Fruit fly (Drosophila melanogaster) whole organism, adult: ENCODE data around the gene p38b.
A peak's percentile ranks its signal among the peaks of the same experiment; 100 is the strongest.

ENCODE experiments used
- CG12768 ChIP-seq: fragments of 200-800 bp; sonication (Bioruptor generic); optimal IDR thresholded peaks from 2 replicates; lab custom pipeline; 2017; ENCODE audit warnings: missing biosample characterization, missing genetic modification characterization, mild to moderate bottlenecking, moderate library complexity, missing genetic modification reagents
- CG14711 ChIP-seq: fragments of 200-800 bp; sonication (Bioruptor generic); optimal IDR thresholded peaks from 2 replicates; lab custom pipeline; 2018; ENCODE audit warnings: missing biosample characterization, mild to moderate bottlenecking, missing genetic modification characterization, moderate library complexity
- CG5204 ChIP-seq: fragments of 200-800 bp; sonication (Bioruptor generic); optimal IDR thresholded peaks from 2 replicates; lab custom pipeline; 2016; ENCODE audit warnings: missing biosample characterization, missing genetic modification characterization
- CG7045 ChIP-seq: fragments of 200-800 bp; sonication (Bioruptor generic); optimal IDR thresholded peaks from 2 replicates; lab custom pipeline; 2017; ENCODE audit warnings: missing biosample characterization, mild to moderate bottlenecking, missing genetic modification characterization
- Clk ChIP-seq: fragments of 200-800 bp; sonication (Bioruptor generic); optimal IDR thresholded peaks from 2 replicates; lab custom pipeline; 2017; ENCODE audit warnings: missing biosample characterization, missing genetic modification characterization
- Mnt ChIP-seq: fragments of 200-800 bp; sonication (Bioruptor generic); optimal IDR thresholded peaks from 2 replicates; lab custom pipeline; 2016; ENCODE audit warnings: missing biosample characterization, mild to moderate bottlenecking, missing genetic modification characterization
- bab1 ChIP-seq: fragments of 200-800 bp; sonication (Bioruptor generic); optimal IDR thresholded peaks from 3 replicates; lab custom pipeline; 2019; ENCODE audit warnings: missing biosample characterization, mild to moderate bottlenecking, missing genetic modification characterization, moderate library complexity
- pad ChIP-seq: fragments of 200-800 bp; sonication (Bioruptor generic); optimal IDR thresholded peaks from 3 replicates; lab custom pipeline; 2017; ENCODE audit warnings: missing biosample characterization, missing genetic modification characterization, mild to moderate bottlenecking, moderate library complexity, missing genetic modification reagents
- tj ChIP-seq: fragments of 200-800 bp; sonication (Bioruptor generic); optimal IDR thresholded peaks from 3 replicates; lab custom pipeline; 2017; ENCODE audit warnings: missing biosample characterization, mild to moderate bottlenecking, missing genetic modification characterization, moderate library complexity
- toe ChIP-seq: fragments of 200-800 bp; sonication (Bioruptor generic); optimal IDR thresholded peaks from 2 replicates; lab custom pipeline; 2016; ENCODE audit warnings: missing biosample characterization, missing genetic modification characterization

DNA sequence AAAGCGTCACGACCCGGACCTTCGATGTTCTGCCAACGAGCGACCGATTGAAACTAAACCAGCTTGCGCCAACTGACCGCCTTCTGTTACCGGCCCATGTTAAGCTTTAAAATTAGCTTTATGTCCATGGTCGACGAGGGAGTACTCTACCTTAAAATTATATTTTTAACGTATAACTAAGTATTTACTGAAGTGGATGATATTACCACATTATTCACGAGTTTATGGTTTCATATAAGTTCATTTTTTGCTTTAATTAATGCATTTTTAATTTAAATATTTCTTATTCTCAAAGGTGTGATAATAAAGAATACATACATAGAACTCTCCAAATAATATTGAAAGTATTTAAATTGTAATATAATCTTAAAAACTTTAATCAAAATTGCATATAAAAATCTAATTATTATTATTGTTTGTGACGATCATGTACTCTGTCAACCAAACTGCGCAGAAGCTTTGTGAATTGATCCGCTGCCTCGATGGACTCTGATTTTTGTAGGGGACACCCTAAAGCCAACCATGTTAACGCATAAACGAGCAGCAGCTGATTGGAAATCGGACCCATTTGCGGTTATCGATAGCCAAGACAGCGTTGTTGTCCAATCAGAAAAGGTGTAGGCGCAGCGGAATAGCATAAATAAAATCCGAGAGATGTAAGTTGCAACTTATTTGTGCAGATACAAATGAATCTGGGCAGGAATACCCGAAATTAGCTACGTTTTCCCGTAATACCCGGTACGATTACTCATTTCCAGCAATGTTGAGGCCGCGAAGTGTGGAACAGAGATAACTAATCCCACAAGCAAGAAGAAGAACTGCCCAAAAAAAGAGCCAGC lies at the start of gene p38b, which contains the start of gene CG9008:
- TF ChIP-seq pad (GFP tag; lab: Kevin White, UChicago): peak; percentile 72
- TF ChIP-seq tj: peak; percentile 29
- peak; percentile 71 for TF ChIP-seq CG12768 (GFP tag; lab: Kevin White, UChicago)
- TF ChIP-seq toe (GFP tag; lab: Kevin White, UChicago): no peak
- TF ChIP-seq Clk (GFP tag; lab: Kevin White, UChicago): peak; percentile 70
- no peak for TF ChIP-seq CG5204
- TF ChIP-seq CG7045 (GFP tag; lab: Kevin White, UChicago): peak; percentile 84
- TF ChIP-seq bab1: peak; percentile 65
- TF ChIP-seq Mnt (GFP tag; lab: Kevin White, UChicago): no peak
- TF ChIP-seq CG14711 (tag; lab: Kevin White, UChicago): peak; percentile 80
